Worm (Caenorhabditis elegans): ENCODE measurements around the gene T16G1.6.

Gene T16G1.6

ce11 chrV:12921680-12922079, 15.3 kb downstream of the T16G1.6 start:
- peak; percentile 68 for TF ChIP-seq pha-4 (tag; optimal IDR thresholded peaks at IDR 0.05)
- TF ChIP-seq pqm-1 (tag; optimal IDR thresholded peaks at IDR 0.05): peak; percentile 76
- TF ChIP-seq nfya-1 (tag; optimal IDR thresholded peaks at IDR 0.05; ENCODE audit: insufficient read depth): no peak
- peak; percentile 88 for TF ChIP-seq elt-2 (tag; optimal IDR thresholded peaks at IDR 0.05)
- no peak for TF ChIP-seq unc-39 (tag; optimal IDR thresholded peaks at IDR 0.05)
- TF ChIP-seq hmg-11 (tag; optimal IDR thresholded peaks at IDR 0.05): no peak

- TF ChIP-seq lin-39 (tag; optimal IDR thresholded peaks at IDR 0.05): no peak
- no peak for TF ChIP-seq nhr-28 (tag; optimal IDR thresholded peaks at IDR 0.05)
- no peak for TF ChIP-seq skn-1 (tag; optimal IDR thresholded peaks at IDR 0.05)
- peak; percentile 41 for TF ChIP-seq elt-2 (tag; optimal IDR thresholded peaks at IDR 0.05)
- no peak for TF ChIP-seq ama-1 (optimal IDR thresholded peaks at IDR 0.05)
- TF ChIP-seq zag-1 (tag; optimal IDR thresholded peaks at IDR 0.05): no peak
- no peak for TF ChIP-seq egl-27 (tag; optimal IDR thresholded peaks at IDR 0.05)
- no peak for TF ChIP-seq pha-4 (tag; optimal IDR thresholded peaks at IDR 0.05)
- no peak for TF ChIP-seq ztf-4 (tag; optimal IDR thresholded peaks at IDR 0.05)
- no peak for TF ChIP-seq elt-1 (tag; optimal IDR thresholded peaks at IDR 0.05)
- no peak for TF ChIP-seq nhr-237 (tag; optimal IDR thresholded peaks at IDR 0.05)
- TF ChIP-seq mml-1 (tag; optimal IDR thresholded peaks at IDR 0.05): no peak
- no peak for TF ChIP-seq nhr-43 (tag; optimal IDR thresholded peaks at IDR 0.05; ENCODE audit: poor library complexity, severe bottlenecking)
- no peak for TF ChIP-seq fkh-10 (GFP tag; optimal IDR thresholded peaks at IDR 0.05)
- peak; percentile 18 for TF ChIP-seq pqm-1 (tag; optimal IDR thresholded peaks at IDR 0.05)
- no peak for TF ChIP-seq unc-39 (tag; optimal IDR thresholded peaks at IDR 0.05)
- no peak for TF ChIP-seq tbx-2 (tag; optimal IDR thresholded peaks at IDR 0.05)
These were observed 17.3 kb downstream of the T16G1.6 start, which contains the start of gene lipl-1 for ce11 chrV:12919705-12920104. Gene lipl-1 (plus strand): TSS chrV:12919986.

DNA sequence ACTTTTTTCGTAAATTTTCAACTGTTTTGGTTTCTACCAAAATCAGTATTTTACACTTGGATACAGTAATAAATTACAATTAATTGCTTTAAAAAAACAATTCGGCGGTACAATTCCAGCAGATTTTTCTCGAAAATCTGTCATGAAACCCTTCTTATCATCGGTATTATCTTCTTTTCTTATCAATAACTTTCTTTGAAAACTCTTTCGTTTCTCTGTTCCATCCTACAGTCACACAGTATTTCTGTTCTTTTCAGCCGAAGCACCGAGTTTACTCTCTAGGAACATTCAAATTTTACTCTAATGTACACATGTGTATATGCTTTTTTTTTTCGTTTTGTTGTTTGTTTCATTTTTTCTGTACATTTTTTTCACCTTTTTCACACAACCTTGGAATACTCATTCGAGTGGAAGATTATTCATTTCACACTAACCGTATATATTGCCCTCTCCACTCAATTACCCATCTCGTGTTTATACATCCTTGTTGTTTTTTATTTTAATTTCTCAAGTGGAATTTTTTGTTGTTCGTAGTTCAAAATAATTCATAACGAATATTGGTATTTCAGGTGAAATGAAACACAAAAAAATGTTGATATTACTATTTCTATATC, 27.3 kb downstream of the T16G1.6 start, which contains the start of gene nid-1:
TSS of gene nid-1 (plus strand) at position 564 of the 614 bp plus-strand sequence.
- TF ChIP-seq nhr-67 (tag; optimal IDR thresholded peaks at IDR 0.05) (no peak), pqm-1 (tag; optimal IDR thresholded peaks at IDR 0.05) (peak; percentile 66), nhr-76 (tag; optimal IDR thresholded peaks at IDR 0.05) (no peak), elt-2 (tag; optimal IDR thresholded peaks at IDR 0.05) (peak; percentile 88)

DNA sequence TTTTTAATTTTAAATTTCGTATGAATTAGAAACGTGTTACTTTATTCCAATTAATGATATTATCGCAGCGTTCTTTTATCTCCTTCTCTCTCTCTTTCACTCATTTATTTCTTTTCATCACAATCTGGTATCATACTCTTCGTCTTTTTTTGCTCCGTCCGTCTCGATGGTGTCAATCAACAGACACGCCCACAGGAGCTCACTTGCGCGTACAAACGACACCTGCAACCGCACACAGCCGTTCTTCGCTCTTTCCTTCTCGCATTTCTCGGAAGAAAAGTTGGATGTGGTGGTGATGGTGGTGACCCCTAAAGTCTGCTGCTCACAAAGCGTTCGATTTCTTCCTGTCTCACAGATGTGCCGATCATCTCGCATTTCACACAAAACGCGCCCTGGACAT, 28.4 kb downstream of the T16G1.6 start:
- TF ChIP-seq aly-2 (tag; optimal IDR thresholded peaks at IDR 0.05): no peak
- no peak for TF ChIP-seq eor-1 (tag; optimal IDR thresholded peaks at IDR 0.05)
- no peak for TF ChIP-seq pqm-1 (tag; optimal IDR thresholded peaks at IDR 0.05)
- TF ChIP-seq ztf-4 (tag; optimal IDR thresholded peaks at IDR 0.05): no peak
- no peak for TF ChIP-seq nhr-11 (tag; optimal IDR thresholded peaks at IDR 0.05)
- no peak for TF ChIP-seq snpc-4 (tag; optimal IDR thresholded peaks at IDR 0.05)
- TF ChIP-seq fkh-2 (tag; optimal IDR thresholded peaks at IDR 0.05): no peak
- no peak for TF ChIP-seq jun-1 (tag; optimal IDR thresholded peaks at IDR 0.05)
- no peak for TF ChIP-seq ceh-9 (tag; optimal IDR thresholded peaks at IDR 0.05)
- no peak for TF ChIP-seq nhr-76 (tag; optimal IDR thresholded peaks at IDR 0.05)
- TF ChIP-seq lin-15B (tag; optimal IDR thresholded peaks at IDR 0.05): no peak

DNA sequence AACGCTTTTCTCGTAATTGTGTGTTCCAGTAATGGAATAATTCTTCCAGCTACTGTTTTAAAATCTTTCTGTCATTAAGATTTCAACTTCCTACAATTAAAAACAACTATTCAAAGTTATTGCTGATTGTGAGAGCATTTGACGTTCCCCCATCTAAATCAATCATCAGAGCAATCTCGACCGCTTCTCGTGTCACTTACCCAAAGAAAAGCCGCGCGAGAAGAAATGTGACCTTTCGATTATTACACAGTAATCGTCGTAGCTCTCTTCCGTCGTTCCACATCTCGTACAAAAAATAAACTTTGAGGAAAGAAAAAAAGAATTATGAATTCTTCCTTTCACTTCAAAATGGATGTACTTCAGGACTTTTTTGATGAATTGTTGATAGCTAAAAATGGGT, 29.5 kb downstream of the T16G1.6 start:
- TF ChIP-seq snpc-4 (tag; optimal IDR thresholded peaks at IDR 0.05) (no peak), nhr-23 (tag; optimal IDR thresholded peaks at IDR 0.05) (no peak), lsy-12 (tag; optimal IDR thresholded peaks at IDR 0.05) (no peak), elt-1 (tag; optimal IDR thresholded peaks at IDR 0.05) (no peak), nhr-76 (tag; optimal IDR thresholded peaks at IDR 0.05) (no peak), ceh-28 (tag; optimal IDR thresholded peaks at IDR 0.05) (no peak), egl-5 (tag; optimal IDR thresholded peaks at IDR 0.05) (no peak)

- peak; percentile 90 for TF ChIP-seq pha-4 (tag; optimal IDR thresholded peaks at IDR 0.05)
- no peak for TF ChIP-seq fkh-10 (GFP tag; optimal IDR thresholded peaks at IDR 0.05)
These were observed 30.2 kb downstream of the T16G1.6 start, which contains the start of gene ttr-29 for ce11 chrV:12906732-12907131. Gene ttr-29 (minus strand): TSS chrV:12906832.

Data from whole organism, L3 larva.